Fruit fly (Drosophila melanogaster) whole organism, embryonic: Measurements from ENCODE around the gene Zwilch.

Source experiments
- Antp ChIP-seq: fragments of 200-800 bp; sonication (Bioruptor generic); optimal IDR thresholded peaks from 3 replicates; lab custom pipeline; 2016; ENCODE audit warnings: missing biosample characterization, missing genetic modification characterization
- CG11247 ChIP-seq: fragments of 200-800 bp; sonication (Bioruptor generic); IDR thresholded peaks from 2 replicates; pipeline ENCODE4 v1.3.6; 2022; ENCODE audit warnings: missing biosample characterization, missing genetic modification characterization
- CG12219 ChIP-seq: fragments of 200-800 bp; sonication (Bioruptor generic); optimal IDR thresholded peaks from 3 replicates; lab custom pipeline; 2018; ENCODE audit warnings: missing biosample characterization, mild to moderate bottlenecking, missing genetic modification characterization
- CG12391 ChIP-seq: fragments of 200-800 bp; sonication (Bioruptor generic); optimal IDR thresholded peaks from 3 replicates; lab custom pipeline; 2018; ENCODE audit warnings: missing biosample characterization, mild to moderate bottlenecking, missing genetic modification characterization, moderate library complexity
- CG13296 ChIP-seq: fragments of 200-800 bp; sonication (Bioruptor generic); optimal IDR thresholded peaks from 3 replicates; lab custom pipeline; 2018; ENCODE audit warnings: missing biosample characterization, mild to moderate bottlenecking, missing genetic modification characterization
- CG14667 ChIP-seq: fragments of 200-800 bp; sonication (Bioruptor generic); IDR thresholded peaks from 2 replicates; pipeline ENCODE4 v1.3.6; 2022; ENCODE audit warnings: missing biosample characterization, missing genetic modification characterization
- CG17359 ChIP-seq: fragments of 200-800 bp; sonication (Bioruptor generic); optimal IDR thresholded peaks from 3 replicates; lab custom pipeline; 2018; ENCODE audit warnings: missing biosample characterization, mild to moderate bottlenecking, missing genetic modification characterization, moderate library complexity
- CG17568 ChIP-seq: fragments of 200-800 bp; sonication (Bioruptor generic); optimal IDR thresholded peaks from 2 replicates; lab custom pipeline; 2018; ENCODE audit warnings: missing biosample characterization, mild to moderate bottlenecking, missing genetic modification characterization, moderate library complexity
- CG18011 ChIP-seq: fragments of 200-800 bp; sonication (Bioruptor generic); optimal IDR thresholded peaks from 2 replicates; lab custom pipeline; 2017; ENCODE audit warnings: missing biosample characterization, missing genetic modification characterization, mild to moderate bottlenecking, moderate library complexity, missing genotype
- CG18262 ChIP-seq: fragments of 200-800 bp; optimal IDR thresholded peaks from 3 replicates; lab custom pipeline; 2019; ENCODE audit warnings: missing biosample characterization, mild to moderate bottlenecking, missing genetic modification characterization, moderate library complexity
- CG2678 ChIP-seq: fragments of 200-800 bp; sonication (Bioruptor generic); optimal IDR thresholded peaks from 3 replicates; lab custom pipeline; 2019; ENCODE audit warnings: missing biosample characterization, mild to moderate bottlenecking, missing genetic modification characterization, moderate library complexity
- CG31365 ChIP-seq: fragments of 200-800 bp; sonication (Bioruptor generic); optimal IDR thresholded peaks from 2 replicates; lab custom pipeline; 2018; ENCODE audit warnings: missing biosample characterization, mild to moderate bottlenecking, missing genetic modification characterization
- CG32772 ChIP-seq: fragments of 200-800 bp; sonication (Bioruptor generic); IDR thresholded peaks from 2 replicates; pipeline ENCODE4 v1.3.6; 2022; ENCODE audit warnings: missing biosample characterization, missing genetic modification characterization
- CG33557 ChIP-seq: fragments of 200-800 bp; sonication (Bioruptor generic); optimal IDR thresholded peaks from 2 replicates; lab custom pipeline; 2019; ENCODE audit warnings: missing biosample characterization, mild to moderate bottlenecking, missing genetic modification characterization, moderate library complexity
- CG4328 ChIP-seq: fragments of 200-800 bp; sonication (Bioruptor generic); optimal IDR thresholded peaks from 3 replicates; lab custom pipeline; 2017; ENCODE audit warnings: missing biosample characterization, missing genetic modification reagents, missing genetic modification characterization
- CG4707 ChIP-seq: fragments of 200-800 bp; sonication (Bioruptor generic); optimal IDR thresholded peaks from 2 replicates; lab custom pipeline; 2018; ENCODE audit warnings: missing biosample characterization, mild to moderate bottlenecking, missing genetic modification characterization, moderate library complexity
- CG4730 ChIP-seq: fragments of 200-800 bp; sonication (Bioruptor generic); IDR thresholded peaks from 2 replicates; pipeline ENCODE4 v1.3.6; 2022; ENCODE audit warnings: missing biosample characterization, missing genetic modification characterization
- CG8478 ChIP-seq: fragments of >200 bp; optimal IDR thresholded peaks from 2 replicates; lab custom pipeline; 2018
- CG8924 ChIP-seq: fragments of 200-800 bp; optimal IDR thresholded peaks from 3 replicates; lab custom pipeline; 2019; ENCODE audit warnings: missing biosample characterization, mild to moderate bottlenecking, missing genetic modification characterization, moderate library complexity
- CG9609 ChIP-seq: fragments of 200-800 bp; sonication (Bioruptor generic); optimal IDR thresholded peaks from 3 replicates; lab custom pipeline; 2016; ENCODE audit warnings: missing biosample characterization, missing genetic modification characterization
- Camta ChIP-seq: fragments of 200-800 bp; sonication (Bioruptor generic); optimal IDR thresholded peaks from 2 replicates; lab custom pipeline; 2016; ENCODE audit warnings: missing biosample characterization, missing genetic modification characterization
- Chrac-16 ChIP-seq: fragments of 200-800 bp; sonication (Bioruptor generic); optimal IDR thresholded peaks from 3 replicates; lab custom pipeline; 2016; ENCODE audit warnings: missing biosample characterization, missing genetic modification characterization
- Dad ChIP-seq: fragments of 200-800 bp; sonication (Bioruptor generic); optimal IDR thresholded peaks from 3 replicates; lab custom pipeline; 2016; ENCODE audit warnings: missing biosample characterization, missing genetic modification characterization
- Deaf1 ChIP-seq: fragments of 200-800 bp; optimal IDR thresholded peaks from 3 replicates; lab custom pipeline; 2019; ENCODE audit warnings: missing biosample characterization, mild to moderate bottlenecking, missing genetic modification characterization, moderate library complexity
- Dfd ChIP-seq, 2 experiments: fragments of >200 bp; optimal IDR thresholded peaks; 2 replicates each; lab custom pipeline; 2017; ENCODE audit warnings: missing biosample characterization in 2 of 2, missing genetic modification characterization in 2 of 2
- Lhr ChIP-seq: fragments of 200-800 bp; sonication (Bioruptor generic); optimal IDR thresholded peaks from 3 replicates; lab custom pipeline; 2017; ENCODE audit warnings: mild to moderate bottlenecking, missing biosample characterization, missing genetic modification reagents, missing genetic modification characterization
- NFAT ChIP-seq: fragments of 200-800 bp; sonication (Bioruptor generic); IDR thresholded peaks from 2 replicates; pipeline ENCODE4 v1.3.6; 2022; ENCODE audit warnings: missing biosample characterization, missing genetic modification characterization
- NK7.1 ChIP-seq: fragments of 200-800 bp; sonication (Bioruptor generic); optimal IDR thresholded peaks from 3 replicates; lab custom pipeline; 2016; ENCODE audit warnings: missing biosample characterization, missing genetic modification characterization
- Rx ChIP-seq: fragments of 200-800 bp; sonication (Bioruptor generic); IDR thresholded peaks from 2 replicates; pipeline ENCODE4 v1.3.6; 2022; ENCODE audit warnings: missing biosample characterization, missing genetic modification characterization
- Trl ChIP-seq, 3 experiments: fragments of >200 bp in 2 of 3; fragments of 200-800 bp in 1 of 3; sonication (Bioruptor generic) in 1 of 3; optimal IDR thresholded peaks; 2 replicates in 1 of 3; 3 replicates in 2 of 3; lab custom pipeline; 2016 to 2017; ENCODE audit warnings: missing biosample characterization in 1 of 3, missing genetic modification characterization in 1 of 3
- ab ChIP-seq: fragments of 200-800 bp; sonication (Bioruptor generic); optimal IDR thresholded peaks from 2 replicates; lab custom pipeline; 2016; ENCODE audit warnings: missing biosample characterization, missing genetic modification characterization
- aop ChIP-seq: fragments of 200-800 bp; sonication (Bioruptor generic); IDR thresholded peaks from 2 replicates; pipeline ENCODE4 v1.3.6; 2022; ENCODE audit warnings: missing biosample characterization, missing genetic modification characterization
- ap ChIP-seq: fragments of 200-800 bp; sonication (Bioruptor generic); IDR thresholded peaks from 2 replicates; pipeline ENCODE4 v1.3.6; 2022; ENCODE audit warnings: missing biosample characterization, missing genetic modification characterization
- bcd ChIP-seq: fragments of 200-800 bp; sonication (Bioruptor generic); optimal IDR thresholded peaks from 2 replicates; lab custom pipeline; 2017; ENCODE audit warnings: missing biosample characterization, mild to moderate bottlenecking, missing genetic modification characterization
- crol ChIP-seq: fragments of 200-800 bp; sonication (Bioruptor generic); IDR thresholded peaks from 2 replicates; pipeline ENCODE4 v1.3.6; 2022; ENCODE audit warnings: missing biosample characterization, missing genetic modification characterization
- cwo ChIP-seq: fragments of 200-800 bp; sonication (Bioruptor generic); optimal IDR thresholded peaks from 3 replicates; lab custom pipeline; 2017; ENCODE audit warnings: missing biosample characterization, missing genetic modification characterization, mild to moderate bottlenecking, moderate library complexity, missing genetic modification reagents
- dysf ChIP-seq: fragments of 200-800 bp; sonication (Bioruptor generic); IDR thresholded peaks from 3 replicates; pipeline ENCODE4 v1.3.6; 2022; ENCODE audit warnings: missing biosample characterization, missing genetic modification characterization
- ewg ChIP-seq: fragments of 200-800 bp; sonication (Bioruptor generic); optimal IDR thresholded peaks from 3 replicates; lab custom pipeline; 2017; ENCODE audit warnings: mild to moderate bottlenecking, missing biosample characterization, missing genetic modification reagents, missing genetic modification characterization
- her ChIP-seq: fragments of 200-800 bp; sonication (Bioruptor generic); optimal IDR thresholded peaks from 2 replicates; lab custom pipeline; 2016; ENCODE audit warnings: missing biosample characterization, missing genetic modification characterization
- jigr1 ChIP-seq: fragments of 200-800 bp; sonication (Bioruptor generic); IDR thresholded peaks from 3 replicates; pipeline ENCODE4 v1.3.6; 2022; ENCODE audit warnings: missing biosample characterization, missing genetic modification characterization
- kni ChIP-seq: fragments of 200-800 bp; sonication (Bioruptor generic); optimal IDR thresholded peaks from 3 replicates; lab custom pipeline; 2017; ENCODE audit warnings: mild to moderate bottlenecking, missing biosample characterization, missing genetic modification reagents, missing genetic modification characterization
- lbe ChIP-seq: fragments of 200-800 bp; sonication (Bioruptor generic); optimal IDR thresholded peaks from 2 replicates; lab custom pipeline; 2016; ENCODE audit warnings: missing biosample characterization, mild to moderate bottlenecking, missing genetic modification characterization
- maf-S ChIP-seq: fragments of 200-800 bp; sonication (Bioruptor generic); optimal IDR thresholded peaks from 2 replicates; lab custom pipeline; 2016; ENCODE audit warnings: missing biosample characterization, missing genetic modification characterization
- mirr ChIP-seq: fragments of 200-800 bp; sonication (Bioruptor generic); optimal IDR thresholded peaks from 3 replicates; lab custom pipeline; 2018; ENCODE audit warnings: missing biosample characterization, mild to moderate bottlenecking, missing genetic modification characterization
- pan ChIP-seq, 4 experiments: fragments of >200 bp in 3 of 4; fragments of 200-800 bp in 1 of 4; sonication (Bioruptor generic) in 1 of 4; optimal IDR thresholded peaks in 3 of 4; IDR thresholded peaks in 1 of 4; 2 replicates each; pipeline versions ENCODE4 v1.3.6 to Lab custom; 2017 to 2022; ENCODE audit warnings: missing biosample characterization in 2 of 4, missing genetic modification characterization in 2 of 4, mixed read lengths in 1 of 4
- pita ChIP-seq: fragments of 200-800 bp; sonication (Bioruptor generic); optimal IDR thresholded peaks from 2 replicates; lab custom pipeline; 2017; ENCODE audit warnings: missing biosample characterization, mild to moderate bottlenecking, missing genetic modification characterization
- seq ChIP-seq: fragments of 200-800 bp; sonication (Bioruptor generic); IDR thresholded peaks from 2 replicates; pipeline ENCODE4 v1.3.6; 2022; ENCODE audit warnings: missing biosample characterization, missing genetic modification characterization
- sqz ChIP-seq: fragments of 200-800 bp; sonication (Bioruptor generic); optimal IDR thresholded peaks from 3 replicates; lab custom pipeline; 2018; ENCODE audit warnings: missing biosample characterization, mild to moderate bottlenecking, missing genetic modification characterization
- ssp ChIP-seq: fragments of 200-800 bp; sonication (Bioruptor generic); IDR thresholded peaks from 2 replicates; pipeline ENCODE4 v1.3.6; 2022; ENCODE audit warnings: missing biosample characterization, missing genetic modification characterization
- tup ChIP-seq: fragments of 200-800 bp; sonication (Bioruptor generic); optimal IDR thresholded peaks from 2 replicates; lab custom pipeline; 2016; ENCODE audit warnings: missing biosample characterization, mild to moderate bottlenecking, missing genetic modification characterization, moderate library complexity
- wek ChIP-seq: fragments of 200-800 bp; sonication (Bioruptor generic); optimal IDR thresholded peaks from 3 replicates; lab custom pipeline; 2018; ENCODE audit warnings: missing biosample characterization, mild to moderate bottlenecking, missing genetic modification characterization, moderate library complexity

Zwilch gene

dm6 chr3R:31213227-31213626, at the start of gene Zwilch, which contains the start of gene CG1542 (continued):
- TF ChIP-seq ab (GFP tag; lab: Kevin White, UChicago), result no peak
- TF ChIP-seq kni, result peak; percentile 25
- peak; percentile 34; the same call in 1 of the 2 replicates for TF ChIP-seq ssp (GFP tag; lab: Robert Waterston, UW)
- no peak for TF ChIP-seq CG4730 (GFP tag; lab: Robert Waterston, UW)
- TF ChIP-seq CG17568 (GFP tag; lab: Kevin White, UChicago), result no peak
- TF ChIP-seq CG8924 (tag; lab: Kevin White, UChicago), result no peak
- TF ChIP-seq CG18011 (GFP tag; lab: Kevin White, UChicago), result no peak
- TF ChIP-seq jigr1 (GFP tag; lab: Robert Waterston, UW), result no peak
- no peak for TF ChIP-seq her
- no peak for TF ChIP-seq Dad (GFP tag; lab: Kevin White, UChicago)
- TF ChIP-seq CG2678 (tag; lab: Kevin White, UChicago), result no peak
- TF ChIP-seq mirr (GFP tag; lab: Kevin White, UChicago), result no peak
- TF ChIP-seq NK7.1 (GFP tag; lab: Kevin White, UChicago), result no peak
- no peak for TF ChIP-seq CG14667 (GFP tag; lab: Robert Waterston, UW)
- TF ChIP-seq CG33557 (GFP tag; lab: Kevin White, UChicago), result no peak
- no peak for TF ChIP-seq pita (GFP tag; lab: Kevin White, UChicago)
- no peak for TF ChIP-seq CG4328 (GFP tag; lab: Kevin White, UChicago)
- no peak for TF ChIP-seq lbe (GFP tag; lab: Kevin White, UChicago)
- TF ChIP-seq Trl (optimal IDR thresholded peaks at IDR 0.05; lab: Kevin White, UChicago), result no peak
- TF ChIP-seq Trl (GFP tag; optimal IDR thresholded peaks at IDR 0.05; lab: Kevin White, UChicago), result no peak
- no peak for TF ChIP-seq CG13296
- TF ChIP-seq Deaf1 (tag; lab: Kevin White, UChicago), result no peak
- no peak for TF ChIP-seq tup (GFP tag; lab: Kevin White, UChicago)
- no peak for TF ChIP-seq seq (GFP tag; lab: Robert Waterston, UW)
- no peak for TF ChIP-seq CG18262 (tag; lab: Kevin White, UChicago)
- TF ChIP-seq CG17359 (tag; lab: Kevin White, UChicago), result no peak
- TF ChIP-seq sqz, result no peak
- no peak for TF ChIP-seq Chrac-16 (GFP tag; lab: Kevin White, UChicago)
- TF ChIP-seq cwo (GFP tag; lab: Kevin White, UChicago), result peak; percentile 80
- no peak for TF ChIP-seq Camta (GFP tag; lab: Kevin White, UChicago)
- no peak for TF ChIP-seq CG12391 (tag; lab: Kevin White, UChicago)
- no peak for TF ChIP-seq Antp (GFP tag; lab: Kevin White, UChicago)
- no peak for TF ChIP-seq Dfd (GFP tag; optimal IDR thresholded peaks at IDR 0.05; lab: Kevin White, UChicago)
- no peak for TF ChIP-seq CG31365 (tag; lab: Kevin White, UChicago)
- TF ChIP-seq crol (GFP tag; lab: Robert Waterston, UW), result no peak
- no peak for TF ChIP-seq dysf (GFP tag; lab: Robert Waterston, UW)
- no peak for TF ChIP-seq ap (GFP tag; lab: Robert Waterston, UW)
- TF ChIP-seq CG11247 (GFP tag; lab: Robert Waterston, UW), result no peak
- no peak for TF ChIP-seq CG12219 (GFP tag; lab: Kevin White, UChicago)
- no peak for TF ChIP-seq wek
- no peak for TF ChIP-seq CG4707
- TF ChIP-seq NFAT (GFP tag; lab: Robert Waterston, UW), result no peak
- TF ChIP-seq ewg (GFP tag; lab: Kevin White, UChicago), result no peak
- no peak for TF ChIP-seq pan (optimal IDR thresholded peaks at IDR 0.05; lab: Kevin White, UChicago)
- TF ChIP-seq pan (GFP tag; optimal IDR thresholded peaks at IDR 0.05 in 1 of 2, IDR thresholded peaks at IDR 0.05 in 1 of 2), result no peak
- TF ChIP-seq CG8478 (lab: Kevin White, UChicago), result no peak
- TF ChIP-seq bcd (GFP tag; lab: Kevin White, UChicago), result no peak
- TF ChIP-seq aop (GFP tag; lab: Robert Waterston, UW), result no peak
- TF ChIP-seq maf-S (GFP tag; lab: Kevin White, UChicago), result no peak
- no peak for TF ChIP-seq CG32772 (GFP tag; lab: Robert Waterston, UW)
- TF ChIP-seq Lhr (GFP tag; lab: Kevin White, UChicago), result no peak
- no peak for TF ChIP-seq Rx (GFP tag; lab: Robert Waterston, UW)
- TF ChIP-seq CG9609 (GFP tag; lab: Kevin White, UChicago), result no peak
